Worm (Caenorhabditis elegans) whole organism, L2 larva: ENCODE measurements around the gene C34E7.3.

ENCODE experiments used
- C34F6.9 ChIP-seq: fragments of 150-350 bp; optimal IDR thresholded peaks from 2 replicates; lab custom pipeline; 2014; ENCODE audit warnings: missing biosample characterization, missing genetic modification characterization
- F13H6.1 ChIP-seq: sonication (generic microtip); optimal IDR thresholded peaks from 2 replicates; lab custom pipeline; 2016; ENCODE audit warnings: missing genetic modification characterization, missing compliant biosample characterization
- Y55F3AM.14 ChIP-seq: fragments of 200-800 bp; sonication (Bioruptor generic); optimal IDR thresholded peaks from 2 replicates; lab custom pipeline; 2018; ENCODE audit warnings: mild to moderate bottlenecking, missing genetic modification characterization, missing compliant biosample characterization
- alr-1 ChIP-seq: fragments of 150-350 bp; optimal IDR thresholded peaks from 2 replicates; lab custom pipeline; 2014; ENCODE audit warnings: missing biosample characterization, missing genetic modification characterization
- aly-2 ChIP-seq: fragments of 150-350 bp; optimal IDR thresholded peaks from 2 replicates; lab custom pipeline; 2014; ENCODE audit warnings: missing biosample characterization, missing genetic modification characterization
- ama-1 ChIP-seq: fragments of 150-350 bp; optimal IDR thresholded peaks from 2 replicates; lab custom pipeline; 2018; ENCODE audit warnings: inconsistent platforms
- blmp-1 ChIP-seq: sonication (generic microtip); optimal IDR thresholded peaks from 2 replicates; lab custom pipeline; 2017; ENCODE audit warnings: missing genetic modification characterization, mild to moderate bottlenecking, missing compliant biosample characterization, antibody characterized with exemption, moderate library complexity; ENCODE audit not compliant: insufficient read depth
- crh-2 ChIP-seq: sonication (generic microtip); optimal IDR thresholded peaks from 2 replicates; lab custom pipeline; 2017; ENCODE audit warnings: missing biosample characterization, missing genetic modification characterization
- dmd-4 ChIP-seq: sonication (generic microtip); optimal IDR thresholded peaks from 2 replicates; lab custom pipeline; 2017; ENCODE audit warnings: missing biosample characterization, missing genetic modification characterization
- egl-27 ChIP-seq: sonication (generic microtip); optimal IDR thresholded peaks from 3 replicates; lab custom pipeline; 2017; ENCODE audit warnings: missing biosample characterization, missing genetic modification reagents, missing genetic modification characterization
- elt-1 ChIP-seq: fragments of 150-350 bp; optimal IDR thresholded peaks from 2 replicates; lab custom pipeline; 2014; ENCODE audit warnings: missing biosample characterization, missing genetic modification characterization
- elt-3 ChIP-seq: sonication (generic microtip); optimal IDR thresholded peaks from 2 replicates; lab custom pipeline; 2017; ENCODE audit warnings: missing biosample characterization, missing genetic modification characterization
- fos-1 ChIP-seq: fragments of 150-350 bp; optimal IDR thresholded peaks from 2 replicates; lab custom pipeline; 2014; ENCODE audit warnings: missing biosample characterization, missing genetic modification characterization
- gmeb-1 ChIP-seq: fragments of 150-350 bp; optimal IDR thresholded peaks from 2 replicates; lab custom pipeline; 2014; ENCODE audit warnings: missing biosample characterization, missing genetic modification characterization
- lin-11 ChIP-seq: fragments of 150-350 bp; sonication (generic microtip); optimal IDR thresholded peaks from 2 replicates; lab custom pipeline; 2014; ENCODE audit warnings: missing biosample characterization, missing genetic modification characterization, inconsistent platforms, mixed read lengths
- lin-13 ChIP-seq: fragments of 150-350 bp; optimal IDR thresholded peaks from 2 replicates; lab custom pipeline; 2014; ENCODE audit warnings: missing biosample characterization, missing genetic modification reagents, missing genetic modification characterization
- lsy-2 ChIP-seq, 2 experiments: fragments of 150-350 bp in 1 of 2; sonication (generic microtip) in 1 of 2; optimal IDR thresholded peaks; 2 replicates each; lab custom pipeline; 2014 to 2017; ENCODE audit warnings: missing biosample characterization in 2 of 2, missing genetic modification characterization in 2 of 2
- mab-5 ChIP-seq: fragments of 150-350 bp; optimal IDR thresholded peaks from 2 replicates; lab custom pipeline; 2014; ENCODE audit warnings: missing biosample characterization, missing genetic modification characterization
- mbf-1 ChIP-seq: sonication (generic microtip); optimal IDR thresholded peaks from 2 replicates; lab custom pipeline; 2017; ENCODE audit warnings: missing biosample characterization, missing genetic modification characterization
- mdl-1 ChIP-seq, 2 experiments: fragments of 150-350 bp in 1 of 2; sonication (generic microtip) in 1 of 2; optimal IDR thresholded peaks; 2 replicates each; lab custom pipeline; 2017; ENCODE audit warnings: missing biosample characterization in 2 of 2, missing genetic modification characterization in 2 of 2
- nhr-10 ChIP-seq: sonication (generic microtip); optimal IDR thresholded peaks from 2 replicates; lab custom pipeline; 2017; ENCODE audit warnings: missing biosample characterization, missing genetic modification characterization
- nhr-11 ChIP-seq: fragments of 150-350 bp; optimal IDR thresholded peaks from 2 replicates; lab custom pipeline; 2014; ENCODE audit warnings: missing biosample characterization, missing genetic modification characterization
- nhr-129 ChIP-seq: fragments of 150-350 bp; optimal IDR thresholded peaks from 2 replicates; lab custom pipeline; 2014; ENCODE audit warnings: missing biosample characterization, missing genetic modification characterization
- nhr-21 ChIP-seq: fragments of 150-350 bp; optimal IDR thresholded peaks from 2 replicates; lab custom pipeline; 2014; ENCODE audit warnings: missing biosample characterization, missing genetic modification characterization
- nhr-237 ChIP-seq: fragments of 150-350 bp; optimal IDR thresholded peaks from 2 replicates; lab custom pipeline; 2014; ENCODE audit warnings: missing biosample characterization, missing genetic modification characterization
- nhr-6 ChIP-seq: fragments of 150-350 bp; optimal IDR thresholded peaks from 2 replicates; lab custom pipeline; 2014; ENCODE audit warnings: missing biosample characterization, missing genetic modification characterization
- peb-1 ChIP-seq: fragments of 150-350 bp; optimal IDR thresholded peaks from 2 replicates; lab custom pipeline; 2014; ENCODE audit warnings: missing biosample characterization, missing genetic modification characterization
- sem-4 ChIP-seq: fragments of 150-350 bp; optimal IDR thresholded peaks from 2 replicates; lab custom pipeline; 2014; ENCODE audit warnings: missing biosample characterization, missing genetic modification reagents, missing genetic modification characterization
- sma-3 ChIP-seq: sonication (generic microtip); optimal IDR thresholded peaks from 2 replicates; lab custom pipeline; 2016; ENCODE audit warnings: missing genetic modification reagents, missing genetic modification characterization, missing compliant biosample characterization
- sma-9 ChIP-seq, 2 experiments: fragments of 150-350 bp in 1 of 2; sonication (generic microtip) in 1 of 2; optimal IDR thresholded peaks; 2 replicates each; lab custom pipeline; 2014 to 2016; ENCODE audit warnings: missing genetic modification characterization in 2 of 2, mild to moderate bottlenecking in 1 of 2, missing biosample characterization in 1 of 2, missing compliant biosample characterization in 1 of 2, missing genetic modification reagents in 1 of 2, moderate library complexity in 1 of 2
- snpc-4 ChIP-seq: fragments of 150-350 bp; optimal IDR thresholded peaks from 2 replicates; lab custom pipeline; 2014; ENCODE audit warnings: missing biosample characterization, missing genetic modification characterization
- unc-39 ChIP-seq: fragments of 150-350 bp; optimal IDR thresholded peaks from 2 replicates; lab custom pipeline; 2014; ENCODE audit warnings: missing biosample characterization, missing genetic modification characterization
- unc-55 ChIP-seq: fragments of 150-350 bp; sonication (generic microtip); optimal IDR thresholded peaks from 3 replicates; lab custom pipeline; 2014; ENCODE audit warnings: missing biosample characterization, missing genetic modification reagents, missing genetic modification characterization
- unc-62 ChIP-seq: fragments of 150-350 bp; optimal IDR thresholded peaks from 2 replicates; lab custom pipeline; 2014; ENCODE audit warnings: missing biosample characterization, missing genetic modification reagents, missing genetic modification characterization
- zag-1 ChIP-seq: fragments of 150-350 bp; optimal IDR thresholded peaks from 2 replicates; lab custom pipeline; 2014; ENCODE audit warnings: missing biosample characterization, missing genetic modification characterization
- ztf-4 ChIP-seq: fragments of 150-350 bp; optimal IDR thresholded peaks from 2 replicates; lab custom pipeline; 2014; ENCODE audit warnings: missing biosample characterization, missing genetic modification characterization

C34E7.3 gene

ce11 chrX:12946533-12946932 lies 16.5 kb downstream of the C34E7.3 start, which contains the start of gene C05E7.3:
C05E7.3 (minus strand) TSS chrX:12946633.
- TF ChIP-seq ama-1 (lab: Kevin White, UChicago) = no peak
- TF ChIP-seq blmp-1 = no peak
- no peak for TF ChIP-seq crh-2 (tag; lab: Kevin White, UChicago)
- TF ChIP-seq elt-1 (tag; lab: Kevin White, UChicago) = no peak
- TF ChIP-seq unc-39 (tag; lab: Kevin White, UChicago) = no peak

ce11 chrX:12951175-12951574 lies 21.1 kb downstream of the C34E7.3 start:
- no peak for TF ChIP-seq blmp-1

- TF ChIP-seq sma-9 (GFP tag; optimal IDR thresholded peaks at IDR 0.05; lab: Kevin White, UChicago) (no peak), sma-9 (tag; optimal IDR thresholded peaks at IDR 0.05; lab: Kevin White, UChicago) (no peak), unc-39 (tag; lab: Kevin White, UChicago) (no peak)
Measured at ce11 chrX:12958897-12959296, 28.8 kb downstream of the C34E7.3 start.

- TF ChIP-seq aly-2 (tag; lab: Kevin White, UChicago) = no peak
- no peak for TF ChIP-seq unc-39 (tag; lab: Kevin White, UChicago)
- no peak for TF ChIP-seq nhr-129
- no peak for TF ChIP-seq nhr-11 (tag; lab: Kevin White, UChicago)
- TF ChIP-seq dmd-4 = no peak
- TF ChIP-seq ama-1 (lab: Kevin White, UChicago) = no peak
- no peak for TF ChIP-seq crh-2 (tag; lab: Kevin White, UChicago)
Measured at ce11 chrX:12965163-12965562, 35.1 kb downstream of the C34E7.3 start, which contains the start of gene frpr-2. frpr-2 (plus strand) TSS chrX:12965463.

ce11 chrX:12975595-12976089 lies 45.6 kb downstream of the C34E7.3 start, which contains the start of gene ppk-3:
ppk-3 (minus strand) TSS chrX:12975645.
- TF ChIP-seq crh-2 (tag; lab: Kevin White, UChicago) = peak; percentile 80
- TF ChIP-seq nhr-11 (tag; lab: Kevin White, UChicago) = no peak
- no peak for TF ChIP-seq mbf-1
- peak; percentile 12 to 84 for TF ChIP-seq lsy-2 (tag; optimal IDR thresholded peaks at IDR 0.05; lab: Kevin White, UChicago)
- TF ChIP-seq sma-3 = peak; percentile 75
- TF ChIP-seq snpc-4 (tag; lab: Kevin White, UChicago) = peak; percentile 17
- TF ChIP-seq blmp-1 = peak; percentile 34
- peak; percentile 71 for TF ChIP-seq unc-55
- TF ChIP-seq unc-62 (GFP tag; lab: Kevin White, UChicago) = no peak
- TF ChIP-seq F13H6.1 (tag; lab: Kevin White, UChicago) = peak; percentile 73
- peak; percentile 81 for TF ChIP-seq nhr-21
- peak; percentile 84 for TF ChIP-seq nhr-6 (tag; lab: Kevin White, UChicago)
- peak; percentile 10 for TF ChIP-seq Y55F3AM.14 (GFP tag; lab: Kevin White, UChicago)
- TF ChIP-seq gmeb-1 = peak; percentile 76
- no peak for TF ChIP-seq peb-1 (tag; lab: Kevin White, UChicago)
- TF ChIP-seq mab-5 (tag; lab: Kevin White, UChicago) = peak; percentile 51
- TF ChIP-seq zag-1 (tag; lab: Kevin White, UChicago) = peak; percentile 10
- no peak for TF ChIP-seq nhr-10 (tag; lab: Kevin White, UChicago)
- TF ChIP-seq ztf-4 (tag; lab: Kevin White, UChicago) = peak; percentile 39
- TF ChIP-seq alr-1 (tag; lab: Kevin White, UChicago) = no peak
- peak; percentile 63 for TF ChIP-seq fos-1
- TF ChIP-seq aly-2 (tag; lab: Kevin White, UChicago) = no peak
- no peak for TF ChIP-seq nhr-237 (tag; lab: Kevin White, UChicago)
- no peak for TF ChIP-seq ama-1 (lab: Kevin White, UChicago)
- peak; percentile 73 for TF ChIP-seq lin-11 (tag; lab: Kevin White, UChicago)
- TF ChIP-seq lin-13 (GFP tag; lab: Kevin White, UChicago) = peak; percentile 84
- peak; percentile 53 for TF ChIP-seq egl-27
- TF ChIP-seq sma-9 (GFP tag; optimal IDR thresholded peaks at IDR 0.05; lab: Kevin White, UChicago) = peak; percentile 84
- TF ChIP-seq sma-9 (tag; optimal IDR thresholded peaks at IDR 0.05; lab: Kevin White, UChicago) = no peak
- no peak for TF ChIP-seq elt-3 (tag; lab: Kevin White, UChicago)
- peak; percentile 89 for TF ChIP-seq C34F6.9
- TF ChIP-seq nhr-129 = peak; percentile 91
- TF ChIP-seq sem-4 (tag; lab: Kevin White, UChicago) = peak; percentile 85
- TF ChIP-seq mdl-1 (tag; optimal IDR thresholded peaks at IDR 0.05; lab: Kevin White, UChicago) = peak in 1 of 2 experiments; percentile 16
